Fruit fly (Drosophila melanogaster) whole organism, embryonic: ENCODE results near the gene Ns1.
A peak's percentile ranks its signal among the peaks of the same experiment; 100 is the strongest.

ENCODE experiments used
- Adf1 ChIP-seq: fragments of 200-800 bp; sonication (Bioruptor generic); IDR thresholded peaks from 2 replicates; pipeline ENCODE4 v1.3.6; 2022; ENCODE audit warnings: missing biosample characterization, missing genetic modification characterization
- Bteb2 ChIP-seq: fragments of 200-800 bp; sonication (Bioruptor generic); optimal IDR thresholded peaks from 2 replicates; lab custom pipeline; 2016; ENCODE audit warnings: missing biosample characterization, missing genetic modification characterization
- CG10147 ChIP-seq: fragments of 200-800 bp; sonication (Bioruptor generic); optimal IDR thresholded peaks from 2 replicates; lab custom pipeline; 2019; ENCODE audit warnings: missing biosample characterization, mild to moderate bottlenecking, missing genetic modification characterization, moderate library complexity
- CG11696 ChIP-seq: fragments of 200-800 bp; sonication (Bioruptor generic); IDR thresholded peaks from 2 replicates; pipeline ENCODE4 v1.3.6; 2022; ENCODE audit warnings: missing biosample characterization, missing genetic modification characterization
- CG12155 ChIP-seq: fragments of 200-800 bp; sonication (Bioruptor generic); optimal IDR thresholded peaks from 3 replicates; lab custom pipeline; 2016; ENCODE audit warnings: missing biosample characterization, missing genetic modification characterization
- CG1233 ChIP-seq: fragments of 200-800 bp; sonication (Bioruptor generic); optimal IDR thresholded peaks from 4 replicates; lab custom pipeline; 2018; ENCODE audit warnings: missing biosample characterization, mild to moderate bottlenecking, missing genetic modification characterization
- CG13424 ChIP-seq: fragments of 200-800 bp; sonication (Bioruptor generic); optimal IDR thresholded peaks from 2 replicates; lab custom pipeline; 2019; ENCODE audit warnings: missing biosample characterization, mild to moderate bottlenecking, missing genetic modification characterization, moderate library complexity
- CG18599 ChIP-seq: fragments of 200-800 bp; sonication (Bioruptor generic); optimal IDR thresholded peaks from 3 replicates; lab custom pipeline; 2017; ENCODE audit warnings: missing biosample characterization, missing genetic modification characterization, mild to moderate bottlenecking, moderate library complexity, missing genetic modification reagents
- CG2120 ChIP-seq: fragments of 200-800 bp; sonication (Bioruptor generic); optimal IDR thresholded peaks from 3 replicates; lab custom pipeline; 2016; ENCODE audit warnings: missing biosample characterization, missing genetic modification characterization
- CG2199 ChIP-seq: fragments of 200-800 bp; sonication (Bioruptor generic); IDR thresholded peaks from 3 replicates; pipeline ENCODE4 v1.3.6; 2022; ENCODE audit warnings: missing biosample characterization, missing genetic modification characterization
- CG3847 ChIP-seq: fragments of 200-800 bp; sonication (Bioruptor generic); IDR thresholded peaks from 2 replicates; pipeline ENCODE4 v1.3.6; 2022; ENCODE audit warnings: missing biosample characterization, missing genetic modification characterization
- CG4328 ChIP-seq: fragments of 200-800 bp; sonication (Bioruptor generic); optimal IDR thresholded peaks from 3 replicates; lab custom pipeline; 2017; ENCODE audit warnings: missing biosample characterization, missing genetic modification reagents, missing genetic modification characterization
- CG5245 ChIP-seq: fragments of 200-800 bp; sonication (Bioruptor generic); optimal IDR thresholded peaks from 3 replicates; lab custom pipeline; 2016; ENCODE audit warnings: missing biosample characterization, missing genetic modification characterization
- CG7963 ChIP-seq: fragments of 200-800 bp; sonication (Bioruptor generic); IDR thresholded peaks from 3 replicates; pipeline ENCODE4 v1.3.6; 2022; ENCODE audit warnings: missing biosample characterization, missing genetic modification characterization; ENCODE audit not compliant: partially characterized antibody
- CG8089 ChIP-seq: fragments of 200-800 bp; sonication (Bioruptor generic); optimal IDR thresholded peaks from 3 replicates; lab custom pipeline; 2016; ENCODE audit warnings: missing biosample characterization, missing genetic modification characterization
- CG8359 ChIP-seq: fragments of 200-800 bp; sonication (Bioruptor generic); optimal IDR thresholded peaks from 2 replicates; lab custom pipeline; 2017; ENCODE audit warnings: missing biosample characterization, mild to moderate bottlenecking, missing genetic modification characterization, borderline replicate concordance
- Doc3 ChIP-seq: fragments of 200-800 bp; sonication (Bioruptor generic); IDR thresholded peaks from 3 replicates; pipeline ENCODE4 v1.3.6; 2022; ENCODE audit warnings: missing biosample characterization, missing genetic modification characterization; ENCODE audit not compliant: partially characterized antibody
- Ets97D ChIP-seq: fragments of 200-800 bp; sonication (Bioruptor generic); optimal IDR thresholded peaks from 3 replicates; lab custom pipeline; 2016; ENCODE audit warnings: missing biosample characterization, missing genetic modification characterization
- HLH4C ChIP-seq: fragments of 200-800 bp; sonication (Bioruptor generic); IDR thresholded peaks from 3 replicates; pipeline ENCODE4 v1.3.6; 2022; ENCODE audit warnings: missing biosample characterization, missing genetic modification characterization; ENCODE audit not compliant: partially characterized antibody
- Hey ChIP-seq: fragments of 200-800 bp; sonication (Bioruptor generic); optimal IDR thresholded peaks from 3 replicates; lab custom pipeline; 2018; ENCODE audit warnings: missing biosample characterization, mild to moderate bottlenecking, missing genetic modification characterization
- Jarid2 ChIP-seq: fragments of 200-800 bp; sonication (Bioruptor generic); optimal IDR thresholded peaks from 3 replicates; lab custom pipeline; 2017; ENCODE audit warnings: mild to moderate bottlenecking, missing biosample characterization, missing genetic modification reagents, missing genetic modification characterization
- MESR4 ChIP-seq: fragments of 200-800 bp; sonication (Bioruptor generic); optimal IDR thresholded peaks from 2 replicates; lab custom pipeline; 2018; ENCODE audit warnings: missing biosample characterization, mild to moderate bottlenecking, missing genetic modification characterization, moderate library complexity
- Med ChIP-seq: fragments of 200-800 bp; sonication (Bioruptor generic); peaks from one replicate; lab custom pipeline; 2016; ENCODE audit warnings: missing biosample characterization, missing genetic modification characterization, mild to moderate bottlenecking, inconsistent platforms, moderate library complexity
- Nf-YA ChIP-seq: fragments of 200-800 bp; sonication (Bioruptor generic); IDR thresholded peaks from 2 replicates; pipeline ENCODE4 v1.3.6; 2022; ENCODE audit warnings: missing biosample characterization, missing genetic modification characterization
- Spps ChIP-seq: fragments of 200-800 bp; sonication (Bioruptor generic); optimal IDR thresholded peaks from 2 replicates; lab custom pipeline; 2018; ENCODE audit warnings: missing biosample characterization, mild to moderate bottlenecking, missing genetic modification characterization
- YL-1 ChIP-seq: fragments of 200-800 bp; sonication (Bioruptor generic); optimal IDR thresholded peaks from 3 replicates; lab custom pipeline; 2017; ENCODE audit warnings: missing biosample characterization, mild to moderate bottlenecking, missing genetic modification characterization
- aop ChIP-seq: fragments of 200-800 bp; sonication (Bioruptor generic); IDR thresholded peaks from 2 replicates; pipeline ENCODE4 v1.3.6; 2022; ENCODE audit warnings: missing biosample characterization, missing genetic modification characterization
- ara ChIP-seq: fragments of 200-800 bp; sonication (Bioruptor generic); IDR thresholded peaks from 2 replicates; pipeline ENCODE4 v1.3.6; 2022; ENCODE audit warnings: missing biosample characterization, missing genetic modification characterization
- bbx ChIP-seq: fragments of 200-800 bp; sonication (Bioruptor generic); IDR thresholded peaks from 2 replicates; pipeline ENCODE4 v1.3.6; 2022; ENCODE audit warnings: missing biosample characterization, missing genetic modification characterization; ENCODE audit not compliant: partially characterized antibody
- bsh ChIP-seq, 2 experiments: fragments of 200-800 bp; sonication (Bioruptor generic); optimal IDR thresholded peaks; 2 replicates each; lab custom pipeline; 2017 to 2018; ENCODE audit warnings: mild to moderate bottlenecking in 2 of 2, missing biosample characterization in 2 of 2, missing genetic modification characterization in 2 of 2, moderate library complexity in 1 of 2
- cg ChIP-seq: fragments of 200-800 bp; sonication (Bioruptor generic); optimal IDR thresholded peaks from 3 replicates; lab custom pipeline; 2019; ENCODE audit warnings: missing biosample characterization, mild to moderate bottlenecking, missing genetic modification characterization, moderate library complexity
- chinmo ChIP-seq: fragments of 200-800 bp; sonication (Bioruptor generic); IDR thresholded peaks from 4 replicates; pipeline ENCODE4 v1.3.6; 2022; ENCODE audit warnings: missing biosample characterization, missing genetic modification characterization; ENCODE audit not compliant: partially characterized antibody
- crc ChIP-seq: fragments of 200-800 bp; sonication (Bioruptor generic); optimal IDR thresholded peaks from 2 replicates; lab custom pipeline; 2016; ENCODE audit warnings: missing biosample characterization, missing genetic modification characterization
- crol ChIP-seq: fragments of 200-800 bp; sonication (Bioruptor generic); IDR thresholded peaks from 2 replicates; pipeline ENCODE4 v1.3.6; 2022; ENCODE audit warnings: missing biosample characterization, missing genetic modification characterization
- disco-r ChIP-seq: fragments of 200-800 bp; sonication (Bioruptor generic); optimal IDR thresholded peaks from 2 replicates; lab custom pipeline; 2016; ENCODE audit warnings: missing biosample characterization, missing genetic modification characterization
- gt ChIP-seq: fragments of 200-800 bp; sonication (Bioruptor generic); IDR thresholded peaks from 2 replicates; pipeline ENCODE4 v1.3.6; 2022; ENCODE audit warnings: missing biosample characterization, missing genetic modification characterization
- jing ChIP-seq: fragments of 200-800 bp; sonication (Bioruptor generic); optimal IDR thresholded peaks from 2 replicates; lab custom pipeline; 2018; ENCODE audit warnings: missing biosample characterization, mild to moderate bottlenecking, missing genetic modification characterization
- kni ChIP-seq: fragments of 200-800 bp; sonication (Bioruptor generic); optimal IDR thresholded peaks from 3 replicates; lab custom pipeline; 2017; ENCODE audit warnings: mild to moderate bottlenecking, missing biosample characterization, missing genetic modification reagents, missing genetic modification characterization
- nmo ChIP-seq: fragments of 200-800 bp; sonication (Bioruptor generic); optimal IDR thresholded peaks from 2 replicates; lab custom pipeline; 2018; ENCODE audit warnings: missing biosample characterization, mild to moderate bottlenecking, missing genetic modification characterization, moderate library complexity
- otp ChIP-seq: fragments of 200-800 bp; sonication (Bioruptor generic); IDR thresholded peaks from 3 replicates; pipeline ENCODE4, ENCODE4 v1.3.6; 2022; ENCODE audit warnings: missing biosample characterization, missing genetic modification characterization
- stwl ChIP-seq: fragments of 200-800 bp; sonication (Bioruptor generic); optimal IDR thresholded peaks from 3 replicates; lab custom pipeline; 2018; ENCODE audit warnings: missing biosample characterization, mild to moderate bottlenecking, missing genetic modification characterization, moderate library complexity
- sug ChIP-seq: fragments of 200-800 bp; optimal IDR thresholded peaks from 2 replicates; lab custom pipeline; 2019; ENCODE audit warnings: missing biosample characterization, mild to moderate bottlenecking, missing genetic modification characterization, moderate library complexity
- tup ChIP-seq: fragments of 200-800 bp; sonication (Bioruptor generic); optimal IDR thresholded peaks from 2 replicates; lab custom pipeline; 2016; ENCODE audit warnings: missing biosample characterization, mild to moderate bottlenecking, missing genetic modification characterization, moderate library complexity
- zfh1 ChIP-seq: fragments of 200-800 bp; sonication (Bioruptor generic); IDR thresholded peaks from 3 replicates; pipeline ENCODE4 v1.3.6; 2022; ENCODE audit warnings: missing biosample characterization, missing genetic modification characterization

The Ns1 gene

dm6 chr3R:17056183-17056904 lies 16.1 kb downstream of the Ns1 start (continued):
- TF ChIP-seq CG5245 (GFP tag; lab: Kevin White, UChicago) (no peak), CG18599 (peak; percentile 47), ara (GFP tag; lab: Robert Waterston, UW) (no peak), zfh1 (GFP tag; lab: Robert Waterston, UW) (0 out of 3 replicates have a peak, but pooled peaks have one; percentile 52)

- TF ChIP-seq stwl (no peak), sug (tag; lab: Kevin White, UChicago) (no peak), cg (GFP tag; lab: Kevin White, UChicago) (peak; percentile 55), CG7963 (GFP tag; lab: Robert Waterston, UW) (0 out of 3 replicates have a peak, but pooled peaks have one; percentile 14), CG2120 (GFP tag; lab: Kevin White, UChicago) (peak; percentile 20), crc (GFP tag; lab: Kevin White, UChicago) (no peak), HLH4C (0 out of 3 replicates have a peak, but pooled peaks have one; percentile 3), chinmo (GFP tag; lab: Robert Waterston, UW) (0 out of 4 replicates have a peak, but pooled peaks have one; percentile 64), Med (GFP tag; lab: Kevin White, UChicago) (peak; percentile 38), Adf1 (GFP tag; lab: Robert Waterston, UW) (peak; percentile 67)
- TF ChIP-seq, all 482 proteins: peak for 7
Observed at dm6 chr3R:17054528-17054927, 17.9 kb downstream of the Ns1 start.

DNA sequence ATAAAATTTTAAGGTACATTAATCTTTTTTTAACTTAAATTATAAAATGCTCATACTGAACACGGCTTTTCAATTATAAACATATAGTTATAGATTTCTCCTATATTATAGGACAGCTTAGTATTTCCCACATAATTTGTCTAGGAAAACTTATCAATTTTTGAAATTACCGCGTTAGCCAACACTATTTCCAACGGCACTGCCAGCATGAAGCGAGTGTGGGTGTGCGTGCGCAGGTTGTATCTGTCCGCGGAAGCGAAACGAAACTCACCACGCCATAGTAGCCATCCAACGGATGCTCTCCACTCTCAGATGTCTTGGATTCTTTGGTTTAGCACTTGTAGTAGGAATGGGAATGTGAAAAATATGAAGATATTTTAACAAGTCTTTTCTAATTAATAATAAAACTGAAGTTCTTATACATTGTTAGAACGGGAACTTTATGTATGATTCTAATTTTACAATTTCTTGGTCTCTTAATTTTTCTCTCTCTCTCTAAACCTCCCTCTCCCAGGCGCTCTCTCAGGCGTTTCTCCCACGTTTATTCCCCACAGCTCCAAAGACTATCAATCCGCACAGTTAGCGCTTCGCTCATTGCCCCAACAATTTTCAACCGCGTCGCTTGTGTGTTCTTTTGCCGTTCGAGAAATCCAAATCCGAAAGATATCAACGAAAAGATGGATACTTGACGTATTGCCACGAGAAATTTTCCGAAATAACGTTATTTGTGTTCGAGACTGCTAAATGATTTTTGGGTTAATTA lies 18.9 kb downstream of the Ns1 start, which contains the start of gene Dad:
Gene Dad (plus strand): TSS at position 593 of the 763 bp plus-strand sequence.
- no peak for TF ChIP-seq jing (GFP tag; lab: Kevin White, UChicago)
- no peak for TF ChIP-seq tup (GFP tag; lab: Kevin White, UChicago)
- TF ChIP-seq CG12155 (GFP tag; lab: Kevin White, UChicago) = no peak
- TF ChIP-seq CG8089 (GFP tag; lab: Kevin White, UChicago) = no peak
- TF ChIP-seq nmo (GFP tag; lab: Kevin White, UChicago) = no peak
- TF ChIP-seq bbx (GFP tag; lab: Robert Waterston, UW) = peak; percentile 42; the same call in 1 of the 2 replicates
- TF ChIP-seq CG8359 (GFP tag; lab: Kevin White, UChicago) = no peak
- peak; percentile 41 for TF ChIP-seq kni
- peak; percentile 11; the same call in 1 of the 3 replicates for TF ChIP-seq CG2199 (GFP tag; lab: Robert Waterston, UW)
- TF ChIP-seq crol (GFP tag; lab: Robert Waterston, UW) = no peak; the same call in 1 of the 2 replicates
- TF ChIP-seq aop (GFP tag; lab: Robert Waterston, UW) = no peak
- TF ChIP-seq gt = no peak
- TF ChIP-seq CG4328 = no peak
- TF ChIP-seq CG3847 (GFP tag; lab: Robert Waterston, UW) = no peak
- peak; percentile 94 for TF ChIP-seq Jarid2 (GFP tag; lab: Kevin White, UChicago)
- peak in 1 of 2 experiments; percentile 23 for TF ChIP-seq bsh (GFP tag; optimal IDR thresholded peaks at IDR 0.05; lab: Kevin White, UChicago)
- peak; percentile 11 for TF ChIP-seq YL-1
- no peak for TF ChIP-seq Spps (tag; lab: Kevin White, UChicago)
- TF ChIP-seq Hey (tag; lab: Kevin White, UChicago) = no peak
- no peak for TF ChIP-seq MESR4 (GFP tag; lab: Kevin White, UChicago)
- TF ChIP-seq CG13424 = peak; percentile 2
- TF ChIP-seq CG1233 (GFP tag; lab: Kevin White, UChicago) = no peak
- peak; percentile 5 for TF ChIP-seq Ets97D (GFP tag; lab: Kevin White, UChicago)
- no peak for TF ChIP-seq Nf-YA (GFP tag; lab: Robert Waterston, UW)
- TF ChIP-seq Doc3 (GFP tag; lab: Robert Waterston, UW) = peak; percentile 36; the same call in 1 of the 3 replicates
- TF ChIP-seq CG10147 = peak; percentile 5
- TF ChIP-seq CG11696 (GFP tag; lab: Robert Waterston, UW) = no peak
- no peak for TF ChIP-seq disco-r
- 0 out of 3 replicates have a peak, but pooled peaks have one; percentile 37 for TF ChIP-seq otp
- no peak for TF ChIP-seq Bteb2 (GFP tag; lab: Kevin White, UChicago)
